Worm (Caenorhabditis elegans): ENCODE measurements around the gene sri-51.

The sri-51 gene

DNA sequence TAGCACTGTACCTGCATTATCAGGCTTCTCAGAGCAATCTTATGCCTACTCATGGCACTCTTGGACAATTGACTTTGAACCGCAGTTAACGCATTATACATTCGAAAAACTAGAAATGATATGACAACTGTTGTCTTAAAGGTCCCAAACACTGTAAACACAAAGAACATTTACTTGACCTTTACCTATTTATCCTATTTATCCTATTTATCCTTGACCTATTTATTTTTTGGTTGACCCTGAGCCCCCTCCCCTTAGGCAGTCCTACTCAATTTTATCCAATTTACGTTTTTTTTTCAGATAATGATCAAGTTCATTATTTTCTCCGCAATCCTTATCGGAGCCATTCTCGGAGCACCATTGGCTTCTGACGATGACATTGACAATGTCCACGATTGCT lies 47.3 kb downstream of the sri-51 start, which contains the start of the genes T10D4.14 and T10D4.19:
Gene T10D4.14 (minus strand): TSS at position 101 of the 400 bp plus-strand sequence.
Gene T10D4.19 (plus strand): TSS at position 304 of the 400 bp plus-strand sequence.
- no peak for TF ChIP-seq hmg-11 (tag; optimal IDR thresholded peaks at IDR 0.05)
- TF ChIP-seq ceh-28 (tag; optimal IDR thresholded peaks at IDR 0.05), result no peak
- no peak for TF ChIP-seq jun-1 (tag; optimal IDR thresholded peaks at IDR 0.05)
- no peak for TF ChIP-seq tbx-2 (tag; optimal IDR thresholded peaks at IDR 0.05)
- TF ChIP-seq ZK546.5 (tag; optimal IDR thresholded peaks at IDR 0.05), result no peak
- no peak for TF ChIP-seq unc-39 (tag; optimal IDR thresholded peaks at IDR 0.05)
- no peak for TF ChIP-seq lsy-12 (tag; optimal IDR thresholded peaks at IDR 0.05)
- no peak for TF ChIP-seq mdl-1 (tag; optimal IDR thresholded peaks at IDR 0.05)
- no peak for TF ChIP-seq aly-2 (tag; optimal IDR thresholded peaks at IDR 0.05)
- no peak for TF ChIP-seq fos-1 (tag; optimal IDR thresholded peaks at IDR 0.05)
- no peak for TF ChIP-seq nhr-67 (tag; optimal IDR thresholded peaks at IDR 0.05)
- no peak for TF ChIP-seq fkh-2 (tag; optimal IDR thresholded peaks at IDR 0.05)
- TF ChIP-seq elt-3 (tag; optimal IDR thresholded peaks at IDR 0.05), result no peak
- no peak for TF ChIP-seq fkh-10 (GFP tag; optimal IDR thresholded peaks at IDR 0.05)
- no peak for TF ChIP-seq nfya-1 (tag; optimal IDR thresholded peaks at IDR 0.05; ENCODE audit: insufficient read depth)
- TF ChIP-seq zag-1 (tag; optimal IDR thresholded peaks at IDR 0.05), result no peak
- no peak for TF ChIP-seq egl-5 (tag; optimal IDR thresholded peaks at IDR 0.05)
- TF ChIP-seq eor-1 (tag; optimal IDR thresholded peaks at IDR 0.05), result no peak
- no peak for TF ChIP-seq nhr-43 (tag; optimal IDR thresholded peaks at IDR 0.05; ENCODE audit: poor library complexity, severe bottlenecking)

DNA sequence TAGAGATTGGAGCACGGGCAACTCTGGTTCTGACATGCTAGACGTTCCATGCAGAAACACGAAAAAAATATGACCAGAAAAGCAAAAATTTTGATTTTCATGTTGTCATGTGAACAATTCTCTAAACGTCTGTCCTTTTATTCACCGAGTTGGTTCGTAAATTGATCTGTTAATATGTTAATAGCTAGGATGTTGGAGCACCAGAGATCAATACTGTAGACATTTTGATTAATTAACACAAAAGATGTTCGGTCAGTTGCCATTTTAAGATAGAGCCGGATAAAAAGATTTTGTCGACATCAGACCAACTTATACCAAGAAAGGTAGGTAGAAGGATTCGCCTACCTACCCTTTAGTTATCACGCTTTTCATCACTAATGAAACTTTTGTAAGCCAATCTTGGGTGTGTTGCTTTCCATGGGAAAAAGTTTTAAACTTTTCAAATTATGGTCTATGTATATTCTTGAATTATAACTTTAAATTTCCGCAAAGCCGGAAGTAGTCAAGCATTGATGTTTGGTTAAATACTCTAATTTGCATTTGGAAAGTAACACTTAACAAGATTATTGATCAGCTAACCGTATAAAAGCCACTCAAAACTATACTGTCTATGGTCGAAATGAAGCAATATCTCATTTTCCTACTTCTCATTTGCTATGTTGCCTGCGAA lies 49.2 kb downstream of the sri-51 start, which contains the start of the genes T10D4.11 and T10D4.1:
Gene T10D4.11 (minus strand): TSS at position 101 of the 670 bp plus-strand sequence.
Gene T10D4.1 (plus strand): TSS at position 620 of the 670 bp plus-strand sequence.
- no peak for TF ChIP-seq sea-2 (GFP tag; optimal IDR thresholded peaks at IDR 0.05)
- no peak for TF ChIP-seq ztf-11 (tag; optimal IDR thresholded peaks at IDR 0.05)
- TF ChIP-seq zag-1 (tag; optimal IDR thresholded peaks at IDR 0.05), result no peak
- no peak for TF ChIP-seq elt-3 (tag; optimal IDR thresholded peaks at IDR 0.05)
- no peak for TF ChIP-seq nhr-12 (tag; optimal IDR thresholded peaks at IDR 0.05)
- no peak for TF ChIP-seq ceh-9 (tag; optimal IDR thresholded peaks at IDR 0.05)
- TF ChIP-seq fkh-10 (GFP tag; optimal IDR thresholded peaks at IDR 0.05), result no peak
- no peak for TF ChIP-seq snpc-4 (tag; optimal IDR thresholded peaks at IDR 0.05)
- no peak for TF ChIP-seq nhr-23 (tag; optimal IDR thresholded peaks at IDR 0.05)
- no peak for TF ChIP-seq lsy-12 (tag; optimal IDR thresholded peaks at IDR 0.05)

DNA sequence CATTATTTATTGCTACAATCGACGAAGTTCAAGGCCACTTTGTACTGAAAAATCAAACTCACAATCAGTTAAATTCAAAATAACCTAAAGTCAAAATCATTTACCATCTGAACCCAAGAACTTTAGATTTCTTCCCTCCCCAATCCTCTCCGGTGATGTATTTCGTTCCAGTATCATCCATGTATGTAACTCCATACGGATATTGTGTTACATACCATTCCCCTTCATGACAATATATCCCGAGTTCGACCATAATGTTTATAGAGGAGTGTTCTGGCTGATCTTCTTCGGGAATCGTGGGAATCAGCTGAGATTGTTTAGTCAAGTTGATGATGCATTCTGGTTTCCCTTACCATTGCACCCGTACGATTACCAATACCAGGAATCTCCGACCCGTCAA lies 50.5 kb downstream of the sri-51 start:
- TF ChIP-seq elt-2 (tag; optimal IDR thresholded peaks at IDR 0.05) (no peak), nhr-25 (tag; optimal IDR thresholded peaks at IDR 0.05) (no peak), lin-39 (tag; optimal IDR thresholded peaks at IDR 0.05) (no peak), pqm-1 (tag; optimal IDR thresholded peaks at IDR 0.05) (no peak), ztf-4 (tag; optimal IDR thresholded peaks at IDR 0.05) (no peak), nhr-67 (tag; optimal IDR thresholded peaks at IDR 0.05) (no peak), nhr-23 (tag; optimal IDR thresholded peaks at IDR 0.05) (no peak), nhr-28 (tag; optimal IDR thresholded peaks at IDR 0.05) (no peak), snpc-4 (tag; optimal IDR thresholded peaks at IDR 0.05) (no peak), ceh-28 (tag; optimal IDR thresholded peaks at IDR 0.05) (no peak)
